Worm (Caenorhabditis elegans): ENCODE data around the gene C16C8.14.
"Not testable (repeated sequence)": the region's sequence is repeated elsewhere in the genome, so short reads cannot be mapped to it uniquely, and the experiment has no call there.

C16C8.14 gene

DNA sequence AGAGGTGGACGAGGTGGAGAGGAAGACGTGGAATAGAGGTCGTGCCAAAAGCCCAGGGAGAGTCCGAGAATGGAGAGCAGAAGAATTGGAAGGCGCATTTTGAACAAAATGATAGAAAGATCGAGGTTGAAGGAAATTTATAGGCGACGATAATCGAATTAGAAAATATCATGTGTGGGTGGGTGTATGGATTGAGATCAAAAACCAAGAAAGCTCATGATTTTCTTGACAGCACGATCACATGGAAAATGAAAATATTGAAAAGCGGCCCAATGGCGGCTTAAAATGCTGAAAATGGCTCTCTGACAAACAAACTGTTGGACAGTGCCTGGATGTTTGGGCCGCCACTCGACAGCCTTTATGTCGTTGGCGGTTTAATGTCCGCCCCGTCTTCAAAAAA is 13.5 kb downstream of the C16C8.14 start, which contains the start of gene C16C8.9:
C16C8.9 (minus strand) TSS at position 101 of the 400 bp plus-strand sequence.
- TF ChIP-seq fkh-6 (tag; optimal IDR thresholded peaks at IDR 0.05) (no peak), eyg-1 (tag; optimal IDR thresholded peaks at IDR 0.05) (no peak)

ce11 chrII:3464580-3464979 is 15.0 kb downstream of the C16C8.14 start, which contains the start of gene C16C8.10:
TSS of gene C16C8.10 (minus strand) at chrII:3464680.
- TF ChIP-seq F13H6.1, ets-4, nhr-232 (tag; optimal IDR thresholded peaks at IDR 0.05): not testable (repeated sequence)

ce11 chrII:3470549-3470948 is 20.9 kb downstream of the C16C8.14 start, which contains the start of gene Y49F6B.20:
TSS of gene Y49F6B.20 (minus strand) at chrII:3470649.
- no peak for TF ChIP-seq T23F11.4 (GFP tag; optimal IDR thresholded peaks at IDR 0.05)
- TF ChIP-seq nhr-11 (tag; optimal IDR thresholded peaks at IDR 0.05), result no peak
- TF ChIP-seq syd-9 (tag; optimal IDR thresholded peaks at IDR 0.05), result no peak
- TF ChIP-seq npax-4 (tag; optimal IDR thresholded peaks at IDR 0.05), result no peak
- no peak for TF ChIP-seq unc-55 (GFP tag; optimal IDR thresholded peaks at IDR 0.05)
- TF ChIP-seq dmd-4 (tag; optimal IDR thresholded peaks at IDR 0.05; ENCODE audit: borderline replicate concordance), result no peak
- TF ChIP-seq nhr-232 (tag; optimal IDR thresholded peaks at IDR 0.05), result no peak
- no peak for TF ChIP-seq ceh-2 (tag; optimal IDR thresholded peaks at IDR 0.05)
- TF ChIP-seq fkh-10 (GFP tag; optimal IDR thresholded peaks at IDR 0.05), result no peak
- TF ChIP-seq pqm-1 (tag; optimal IDR thresholded peaks at IDR 0.05), result no peak

DNA sequence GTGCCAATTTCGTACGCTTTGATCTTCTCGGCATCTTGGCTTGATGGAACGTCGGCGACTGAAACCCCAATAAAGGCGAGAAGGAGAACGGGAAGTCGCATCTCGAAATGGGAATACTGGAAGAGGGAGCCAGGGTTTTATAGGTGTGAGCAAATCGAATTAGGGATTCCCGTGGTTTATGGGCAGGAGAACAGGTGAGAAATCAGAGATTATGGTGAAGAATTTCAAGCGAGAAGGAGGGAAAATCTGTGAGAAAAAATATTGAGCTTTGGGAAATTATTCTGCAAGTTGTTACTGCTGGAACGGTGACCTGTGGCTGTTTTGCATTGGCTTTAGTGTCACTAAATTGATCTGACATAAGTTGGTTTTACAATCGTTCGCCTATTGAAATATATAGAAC is 22.0 kb downstream of the C16C8.14 start, which contains the start of gene Y49F6B.13:
Y49F6B.13 (minus strand) TSS at position 101 of the 400 bp plus-strand sequence.
- TF ChIP-seq C08G9.2 (tag; optimal IDR thresholded peaks at IDR 0.05) (no peak), mec-3 (tag; optimal IDR thresholded peaks at IDR 0.05; ENCODE audit: borderline replicate concordance) (no peak), che-1 (tag; optimal IDR thresholded peaks at IDR 0.05) (no peak), madf-2 (tag; optimal IDR thresholded peaks at IDR 0.05) (no peak), hlh-13 (GFP tag; optimal IDR thresholded peaks at IDR 0.05) (no peak), dmd-4 (tag; optimal IDR thresholded peaks at IDR 0.05; ENCODE audit: borderline replicate concordance) (no peak), hlh-6 (tag; optimal IDR thresholded peaks at IDR 0.05) (no peak)

DNA sequence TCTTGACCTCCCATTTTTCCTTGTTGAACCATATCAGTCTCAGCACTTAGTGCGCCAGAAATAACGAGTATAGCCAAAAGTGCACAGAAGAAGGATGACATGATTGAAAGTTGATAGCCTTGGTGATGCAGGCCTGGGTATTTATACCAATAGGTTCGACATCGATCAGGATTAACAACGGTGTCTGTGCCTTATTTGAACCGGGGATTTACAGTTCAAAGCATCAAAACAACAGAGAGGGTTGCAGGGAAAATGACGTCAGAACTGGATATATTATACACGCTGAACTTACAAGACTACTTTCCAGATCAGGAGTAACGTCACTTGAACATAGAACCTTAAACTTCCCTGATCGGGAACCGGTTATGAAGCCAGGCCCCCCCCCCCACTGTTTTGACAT is 22.7 kb downstream of the C16C8.14 start, which contains the start of gene Y49F6B.12:
Y49F6B.12 (minus strand) TSS at position 101 of the 400 bp plus-strand sequence.
- TF ChIP-seq ceh-30 (tag; optimal IDR thresholded peaks at IDR 0.05) (no peak), F13H6.1 (tag; optimal IDR thresholded peaks at IDR 0.05) (no peak), pag-3 (tag; optimal IDR thresholded peaks at IDR 0.05; ENCODE audit: borderline replicate concordance) (no peak)

DNA sequence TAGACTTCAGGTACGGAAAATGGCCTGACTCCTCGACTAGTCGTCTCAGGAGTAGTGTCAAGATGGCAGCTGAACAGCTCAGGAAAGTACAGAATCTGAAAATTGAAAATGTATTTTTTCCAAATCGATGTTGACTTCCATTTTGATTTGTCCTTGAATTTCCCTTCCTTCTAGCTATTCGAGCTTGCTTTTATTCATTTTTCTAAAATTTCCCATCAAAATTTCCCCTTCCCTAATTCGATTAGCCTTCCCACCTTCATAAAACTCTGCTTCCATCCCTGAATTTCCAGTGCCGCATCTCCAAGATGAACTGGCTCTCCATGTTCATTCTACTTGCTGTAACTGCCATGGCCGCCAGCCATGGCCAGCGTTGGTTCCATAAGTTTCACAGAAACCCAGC is 23.2 kb downstream of the C16C8.14 start, which contains the start of gene Y49F6B.6:
Y49F6B.6 (plus strand) TSS at position 301 of the 400 bp plus-strand sequence.
- TF ChIP-seq tbx-2 (tag; optimal IDR thresholded peaks at IDR 0.05) (no peak), odd-2 (tag; optimal IDR thresholded peaks at IDR 0.05) (no peak), C38D4.7 (GFP tag; optimal IDR thresholded peaks at IDR 0.05) (no peak), elt-2 (tag; optimal IDR thresholded peaks at IDR 0.05) (no peak), fkh-6 (tag; optimal IDR thresholded peaks at IDR 0.05) (no peak), unc-55 (GFP tag; optimal IDR thresholded peaks at IDR 0.05) (no peak), sdc-2 (tag; optimal IDR thresholded peaks at IDR 0.05) (no peak), npax-4 (tag; optimal IDR thresholded peaks at IDR 0.05) (no peak), hlh-8 (tag; optimal IDR thresholded peaks at IDR 0.05) (no peak), lim-6 (tag; optimal IDR thresholded peaks at IDR 0.05) (no peak), T23F11.4 (GFP tag; optimal IDR thresholded peaks at IDR 0.05) (no peak), ceh-30 (tag; optimal IDR thresholded peaks at IDR 0.05) (no peak), ref-2 (tag; optimal IDR thresholded peaks at IDR 0.05) (no peak), Y22D7AL.16 (tag; optimal IDR thresholded peaks at IDR 0.05) (no peak), ceh-9 (tag; optimal IDR thresholded peaks at IDR 0.05) (no peak), pag-3 (tag; optimal IDR thresholded peaks at IDR 0.05; ENCODE audit: borderline replicate concordance) (no peak), elt-4 (tag; optimal IDR thresholded peaks at IDR 0.05) (no peak), madf-2 (tag; optimal IDR thresholded peaks at IDR 0.05) (no peak), F13H6.1 (tag; optimal IDR thresholded peaks at IDR 0.05) (no peak)
